Fruit fly (Drosophila melanogaster): Measurements from ENCODE around the gene CG42688.
A peak's percentile ranks its signal among the peaks of the same experiment; 100 is the strongest.

Gene CG42688

dm6 chr2L:19163143-19163974 is 19.3 kb downstream of the CG42688 start (continued):
- TF ChIP-seq Oli (tag; optimal IDR thresholded peaks at IDR 0.05) = peak; percentile 21
- TF ChIP-seq Drgx (GFP tag; IDR thresholded peaks at IDR 0.05) = 0 out of 2 replicates have a peak, but pooled peaks have one; percentile 22
- peak; percentile 90 for TF ChIP-seq pfk (GFP tag; optimal IDR thresholded peaks at IDR 0.05)
- TF ChIP-seq ara (GFP tag; IDR thresholded peaks at IDR 0.05) = peak; percentile 21; the same call in 1 of the 2 replicates
- TF ChIP-seq CG30403 (GFP tag; optimal IDR thresholded peaks at IDR 0.05) = peak; percentile 7
- peak; percentile 74 for TF ChIP-seq gsb-n (tag; optimal IDR thresholded peaks at IDR 0.05)
- TF ChIP-seq Chrac-16 (GFP tag; optimal IDR thresholded peaks at IDR 0.05) = no peak
- TF ChIP-seq grau (tag; optimal IDR thresholded peaks at IDR 0.05) = peak; percentile 86
- TF ChIP-seq CG12104 (GFP tag; optimal IDR thresholded peaks at IDR 0.05) = no peak
- TF ChIP-seq Dek (tag; optimal IDR thresholded peaks at IDR 0.05) = no peak
- peak; percentile 23 for TF ChIP-seq sqz (GFP tag; optimal IDR thresholded peaks at IDR 0.05)
- 0 out of 3 replicates have a peak, but pooled peaks have one; percentile 22 for TF ChIP-seq ken (GFP tag; IDR thresholded peaks at IDR 0.05)
- 0 out of 2 replicates have a peak, but pooled peaks have one; percentile 18 for TF ChIP-seq seq (GFP tag; IDR thresholded peaks at IDR 0.05)
- peak; percentile 14; the same call in 1 of the 3 replicates for TF ChIP-seq CG17361 (GFP tag; IDR thresholded peaks at IDR 0.05)
- no peak for TF ChIP-seq CG4730 (GFP tag; IDR thresholded peaks at IDR 0.05)
- peak; percentile 81 for TF ChIP-seq sd (tag; optimal IDR thresholded peaks at IDR 0.05)
- TF ChIP-seq CG2199 (GFP tag; IDR thresholded peaks at IDR 0.05) = peak; percentile 74; the same call in 1 of the 3 replicates
- TF ChIP-seq maf-S (GFP tag; optimal IDR thresholded peaks at IDR 0.05) = no peak
- TF ChIP-seq Max (GFP tag; optimal IDR thresholded peaks at IDR 0.05) = no peak

- TF ChIP-seq sd (tag; optimal IDR thresholded peaks at IDR 0.05) (no peak), croc (GFP tag; conservative IDR thresholded peaks at IDR 0.05) (no peak), CG7963 (GFP tag; IDR thresholded peaks at IDR 0.05; ENCODE audit: partially characterized antibody) (no peak), Chrac-16 (GFP tag; optimal IDR thresholded peaks at IDR 0.05) (no peak), Rfx (GFP tag; IDR thresholded peaks at IDR 0.05) (0 out of 2 replicates have a peak, but pooled peaks have one; percentile 4), CG9215 (GFP tag; IDR thresholded peaks at IDR 0.05) (no peak), tll (GFP tag; optimal IDR thresholded peaks at IDR 0.05) (peak in 1 of 2 experiments; percentile 37), CG6254 (GFP tag; optimal IDR thresholded peaks at IDR 0.05) (peak; percentile 7), CG15479 (GFP tag; optimal IDR thresholded peaks at IDR 0.05) (peak; percentile 96), pan (optimal IDR thresholded peaks at IDR 0.05) (no peak), pan (GFP tag; optimal IDR thresholded peaks at IDR 0.05 in 1 of 2, IDR thresholded peaks at IDR 0.05 in 1 of 2) (peak in 1 of 2 experiments; percentile 12), cad (GFP tag; optimal IDR thresholded peaks at IDR 0.05) (peak; percentile 82), CG15073 (GFP tag; optimal IDR thresholded peaks at IDR 0.05) (peak; percentile 94), BtbVII (GFP tag; optimal IDR thresholded peaks at IDR 0.05) (no peak), bsh (GFP tag; optimal IDR thresholded peaks at IDR 0.05) (no peak), mam (GFP tag; optimal IDR thresholded peaks at IDR 0.05) (no peak), tgo (GFP tag; IDR thresholded peaks at IDR 0.05) (no peak), CG2199 (GFP tag; IDR thresholded peaks at IDR 0.05) (peak; percentile 55; the same call in 2 of the 3 replicates), ken (GFP tag; IDR thresholded peaks at IDR 0.05) (no peak), nerfin-2 (GFP tag; IDR thresholded peaks at IDR 0.05; ENCODE audit: partially characterized antibody) (no peak), CG17829 (tag; optimal IDR thresholded peaks at IDR 0.05) (no peak), danr (GFP tag; IDR thresholded peaks at IDR 0.05) (no peak), Hmr (GFP tag; optimal IDR thresholded peaks at IDR 0.05) (no peak), corto (GFP tag; optimal IDR thresholded peaks at IDR 0.05) (peak; percentile 48), Fer3 (tag; optimal IDR thresholded peaks at IDR 0.05) (no peak), Hand (GFP tag; optimal IDR thresholded peaks at IDR 0.05) (no peak), CG18262 (tag; optimal IDR thresholded peaks at IDR 0.05) (peak; percentile 16), CG8089 (GFP tag; optimal IDR thresholded peaks at IDR 0.05) (no peak), fu2 (GFP tag; optimal IDR thresholded peaks at IDR 0.05) (no peak), hb (GFP tag; IDR thresholded peaks at IDR 0.05; ENCODE audit: partially characterized antibody) (no peak)
These were observed 20.1 kb downstream of the CG42688 start for dm6 chr2L:19162330-19163100.

Data from whole organism, embryonic.